Worm (Caenorhabditis elegans) whole organism, L3 larva: ENCODE measurements around the gene pod-2.

Experiments used
- ama-1 ChIP-seq: fragments of 150-350 bp; optimal IDR thresholded peaks from 2 replicates; lab custom pipeline; 2018
- ceh-82 ChIP-seq: fragments of 150-350 bp; optimal IDR thresholded peaks from 2 replicates; lab custom pipeline; 2014; ENCODE audit warnings: missing biosample characterization, missing genetic modification characterization
- daf-12 ChIP-seq: fragments of 150-350 bp; optimal IDR thresholded peaks from 2 replicates; lab custom pipeline; 2014; ENCODE audit warnings: missing biosample characterization, missing genetic modification reagents, missing genetic modification characterization
- egl-27 ChIP-seq: sonication (generic microtip); optimal IDR thresholded peaks from 4 replicates; lab custom pipeline; 2017; ENCODE audit warnings: missing biosample characterization, missing genetic modification reagents, missing genetic modification characterization
- elt-2 ChIP-seq: sonication (generic microtip); optimal IDR thresholded peaks from 2 replicates; lab custom pipeline; 2016; ENCODE audit warnings: missing genetic modification reagents, mild to moderate bottlenecking, missing genetic modification characterization, missing compliant biosample characterization
- eor-1 ChIP-seq, 2 experiments: fragments of 150-350 bp; optimal IDR thresholded peaks; 2 replicates each; lab custom pipeline; 2014 to 2018; ENCODE audit warnings: missing biosample characterization in 2 of 2, missing genetic modification characterization in 2 of 2
- fkh-2 ChIP-seq: fragments of 150-350 bp; optimal IDR thresholded peaks from 2 replicates; lab custom pipeline; 2014; ENCODE audit warnings: missing biosample characterization, missing genetic modification reagents, missing genetic modification characterization
- fos-1 ChIP-seq: fragments of 150-350 bp; optimal IDR thresholded peaks from 2 replicates; lab custom pipeline; 2014; ENCODE audit warnings: missing biosample characterization, missing genetic modification characterization
- jun-1 ChIP-seq: fragments of 150-350 bp; optimal IDR thresholded peaks from 2 replicates; lab custom pipeline; 2014; ENCODE audit warnings: missing biosample characterization, missing genetic modification reagents, missing genetic modification characterization
- lin-39 ChIP-seq: fragments of 150-350 bp; optimal IDR thresholded peaks from 2 replicates; lab custom pipeline; 2018; ENCODE audit warnings: missing biosample characterization, missing genetic modification reagents, missing genetic modification characterization
- mdl-1 ChIP-seq: fragments of 150-350 bp; optimal IDR thresholded peaks from 2 replicates; lab custom pipeline; 2014; ENCODE audit warnings: missing biosample characterization, missing genetic modification characterization
- mml-1 ChIP-seq: fragments of 150-350 bp; sonication (generic microtip); optimal IDR thresholded peaks from 3 replicates; lab custom pipeline; 2014; ENCODE audit warnings: missing biosample characterization, missing genetic modification characterization
- nfya-1 ChIP-seq: sonication (generic microtip); optimal IDR thresholded peaks from 2 replicates; lab custom pipeline; 2017; ENCODE audit warnings: missing genetic modification characterization, mild to moderate bottlenecking, missing compliant biosample characterization, antibody characterized with exemption, moderate library complexity; ENCODE audit not compliant: insufficient read depth
- nhr-11 ChIP-seq: fragments of 150-350 bp; optimal IDR thresholded peaks from 2 replicates; lab custom pipeline; 2014; ENCODE audit warnings: missing biosample characterization, missing genetic modification characterization
- nhr-28 ChIP-seq: fragments of 150-350 bp; optimal IDR thresholded peaks from 2 replicates; lab custom pipeline; 2014; ENCODE audit warnings: missing biosample characterization, missing genetic modification characterization
- nhr-43 ChIP-seq: sonication (generic microtip); optimal IDR thresholded peaks from 2 replicates; lab custom pipeline; 2016; ENCODE audit warnings: mild to moderate bottlenecking, missing genetic modification characterization, missing compliant biosample characterization; ENCODE audit not compliant: poor library complexity, severe bottlenecking
- nhr-67 ChIP-seq: fragments of 150-350 bp; optimal IDR thresholded peaks from 2 replicates; lab custom pipeline; 2014; ENCODE audit warnings: missing biosample characterization, missing genetic modification characterization
- nhr-77 ChIP-seq: fragments of 150-350 bp; optimal IDR thresholded peaks from 2 replicates; lab custom pipeline; 2014; ENCODE audit warnings: missing biosample characterization, missing genetic modification characterization
- pha-4 ChIP-seq: fragments of 150-350 bp; optimal IDR thresholded peaks from 2 replicates; lab custom pipeline; 2014; ENCODE audit warnings: missing biosample characterization, missing genetic modification reagents, missing genetic modification characterization
- pqm-1 ChIP-seq: fragments of 150-350 bp; optimal IDR thresholded peaks from 2 replicates; lab custom pipeline; 2017; ENCODE audit warnings: missing biosample characterization, missing genetic modification characterization, inconsistent platforms
- sea-2 ChIP-seq: fragments of 150-350 bp; sonication (generic microtip); optimal IDR thresholded peaks from 4 replicates; lab custom pipeline; 2014; ENCODE audit warnings: missing biosample characterization, missing genetic modification reagents, missing genetic modification characterization
- snpc-4 ChIP-seq: fragments of 150-350 bp; optimal IDR thresholded peaks from 2 replicates; lab custom pipeline; 2014; ENCODE audit warnings: missing biosample characterization, missing genetic modification characterization
- unc-39 ChIP-seq: sonication (generic microtip); optimal IDR thresholded peaks from 4 replicates; lab custom pipeline; 2017; ENCODE audit warnings: missing biosample characterization, missing genetic modification characterization
- zag-1 ChIP-seq: fragments of 150-350 bp; optimal IDR thresholded peaks from 2 replicates; lab custom pipeline; 2014; ENCODE audit warnings: missing biosample characterization, missing genetic modification characterization
- ztf-11 ChIP-seq: fragments of 150-350 bp; optimal IDR thresholded peaks from 2 replicates; lab custom pipeline; 2014; ENCODE audit warnings: missing biosample characterization, missing genetic modification characterization
- ztf-4 ChIP-seq: fragments of 150-350 bp; optimal IDR thresholded peaks from 2 replicates; lab custom pipeline; 2014; ENCODE audit warnings: missing biosample characterization, missing genetic modification characterization

The pod-2 gene

ce11 chrII:1103484-1104100, 33.0 kb upstream of the pod-2 start:
- TF ChIP-seq fos-1 (tag; lab: Kevin White, UChicago) (peak; percentile 78), pha-4 (tag; lab: Kevin White, UChicago) (peak; percentile 74), elt-2 (peak; percentile 100), pqm-1 (tag; lab: Kevin White, UChicago) (peak; percentile 100), ceh-82 (tag; lab: Kevin White, UChicago) (no peak), jun-1 (tag; lab: Kevin White, UChicago) (peak; percentile 96), egl-27 (peak; percentile 58), eor-1 (tag; optimal IDR thresholded peaks at IDR 0.05; lab: Kevin White, UChicago) (no peak)

- TF ChIP-seq ceh-82 (tag; lab: Kevin White, UChicago), result no peak
- no peak for TF ChIP-seq nhr-67 (tag; lab: Kevin White, UChicago)
- no peak for TF ChIP-seq nfya-1 (tag; lab: Kevin White, UChicago)
Observed at ce11 chrII:1104409-1104808, 32.2 kb upstream of the pod-2 start, which contains the start of gene T13B5.9. TSS of gene T13B5.9 (minus strand) at chrII:1104509.

DNA sequence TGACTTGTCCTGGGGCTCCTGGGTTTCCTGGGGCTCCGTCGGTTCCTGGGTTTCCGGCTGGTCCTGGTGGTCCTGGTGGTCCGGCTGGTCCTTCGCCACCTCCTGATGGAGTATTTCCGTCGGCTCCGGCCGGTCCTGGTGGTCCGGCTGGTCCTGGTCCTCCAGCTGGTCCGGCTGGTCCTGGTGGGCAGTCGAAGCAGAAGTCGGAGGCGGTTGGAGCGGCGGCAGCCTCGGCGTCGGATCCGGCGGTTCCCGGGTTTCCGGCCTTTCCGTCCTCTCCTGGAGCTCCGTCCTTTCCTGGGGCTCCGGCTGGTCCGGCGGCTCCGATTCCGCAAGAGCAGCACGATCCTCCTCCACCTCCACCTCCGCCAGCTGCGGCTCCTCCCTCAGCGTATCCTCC, 31.3 kb upstream of the pod-2 start:
- TF ChIP-seq ztf-4 (tag; lab: Kevin White, UChicago), result no peak
- TF ChIP-seq unc-39 (tag; lab: Kevin White, UChicago), result no peak
- TF ChIP-seq fkh-2, result no peak
- no peak for TF ChIP-seq mdl-1 (tag; lab: Kevin White, UChicago)

- TF ChIP-seq mdl-1 (tag; lab: Kevin White, UChicago) (no peak), ama-1 (lab: Kevin White, UChicago) (no peak), snpc-4 (tag; lab: Kevin White, UChicago) (no peak), fos-1 (tag; lab: Kevin White, UChicago) (no peak), mml-1 (tag; lab: Kevin White, UChicago) (no peak), egl-27 (no peak)
Observed at ce11 chrII:1106914-1107597, 29.5 kb upstream of the pod-2 start, which contains the start of gene col-40. TSS of gene col-40 (minus strand) at chrII:1106964.

- TF ChIP-seq nhr-28 (tag; lab: Kevin White, UChicago) (no peak), nhr-77 (tag; lab: Kevin White, UChicago) (no peak), nhr-43 (tag; lab: Kevin White, UChicago) (no peak), mdl-1 (tag; lab: Kevin White, UChicago) (no peak), elt-2 (peak; percentile 19), sea-2 (GFP tag; lab: Kevin White, UChicago) (no peak), pqm-1 (tag; lab: Kevin White, UChicago) (no peak), mml-1 (tag; lab: Kevin White, UChicago) (no peak), nhr-11 (no peak)
Observed at ce11 chrII:1110901-1111300, 25.7 kb upstream of the pod-2 start, which contains the start of gene lips-11. TSS of gene lips-11 (minus strand) at chrII:1111001.

ce11 chrII:1114133-1114532, 22.5 kb upstream of the pod-2 start, which contains the start of gene lips-12:
TSS of gene lips-12 (minus strand) at chrII:1114233.
- TF ChIP-seq daf-12 (tag; lab: Kevin White, UChicago) (no peak), lin-39 (no peak), nfya-1 (tag; lab: Kevin White, UChicago) (no peak), nhr-67 (tag; lab: Kevin White, UChicago) (no peak), zag-1 (tag; lab: Kevin White, UChicago) (no peak), ztf-11 (no peak)

ce11 chrII:1116521-1116920, 20.1 kb upstream of the pod-2 start:
- TF ChIP-seq nhr-43 (tag; lab: Kevin White, UChicago) (no peak), snpc-4 (tag; lab: Kevin White, UChicago) (peak; percentile 9)
- TF ChIP-seq, all 47 proteins: peak for 1
